Worm (Caenorhabditis elegans) whole organism, L3 larva: ENCODE measurements around the gene nhr-168.

ENCODE experiments used
- R02D3.7 ChIP-seq: fragments of 150-350 bp; optimal IDR thresholded peaks from 2 replicates; lab custom pipeline; 2014; ENCODE audit warnings: missing biosample characterization, missing genetic modification characterization
- aly-2 ChIP-seq: fragments of 150-350 bp; optimal IDR thresholded peaks from 2 replicates; lab custom pipeline; 2014; ENCODE audit warnings: missing biosample characterization, missing genetic modification characterization
- elt-2 ChIP-seq: sonication (generic microtip); optimal IDR thresholded peaks from 2 replicates; lab custom pipeline; 2016; ENCODE audit warnings: missing genetic modification reagents, mild to moderate bottlenecking, missing genetic modification characterization, missing compliant biosample characterization
- nhr-11 ChIP-seq: fragments of 150-350 bp; optimal IDR thresholded peaks from 2 replicates; lab custom pipeline; 2014; ENCODE audit warnings: missing biosample characterization, missing genetic modification characterization
- skn-1 ChIP-seq: fragments of 150-350 bp; optimal IDR thresholded peaks from 2 replicates; lab custom pipeline; 2014; ENCODE audit warnings: missing biosample characterization, missing genetic modification characterization
- unc-39 ChIP-seq: sonication (generic microtip); optimal IDR thresholded peaks from 4 replicates; lab custom pipeline; 2017; ENCODE audit warnings: missing biosample characterization, missing genetic modification characterization

- no peak for TF ChIP-seq aly-2 (tag; lab: Kevin White, UChicago)
- no peak for TF ChIP-seq unc-39 (tag; lab: Kevin White, UChicago)
- TF ChIP-seq skn-1 (tag; lab: Kevin White, UChicago), result no peak
- no peak for TF ChIP-seq R02D3.7
- no peak for TF ChIP-seq nhr-11 (tag; lab: Kevin White, UChicago)
- no peak for TF ChIP-seq elt-2 (tag; lab: Kevin White, UChicago)
Observed at ce11 chrV:13352415-13352814, 18.7 kb upstream of the nhr-168 start.
